Fruit fly (Drosophila melanogaster) S2 (cell line): ENCODE data around the gene ome.

Experiments used
- CG8478 ChIP-seq: fragments of >200 bp; optimal IDR thresholded peaks from 2 replicates; lab custom pipeline; 2018
- CTCF ChIP-seq, 2 experiments: fragments of >200 bp; optimal IDR thresholded peaks; 2 replicates each; lab custom pipeline; 2018

DNA sequence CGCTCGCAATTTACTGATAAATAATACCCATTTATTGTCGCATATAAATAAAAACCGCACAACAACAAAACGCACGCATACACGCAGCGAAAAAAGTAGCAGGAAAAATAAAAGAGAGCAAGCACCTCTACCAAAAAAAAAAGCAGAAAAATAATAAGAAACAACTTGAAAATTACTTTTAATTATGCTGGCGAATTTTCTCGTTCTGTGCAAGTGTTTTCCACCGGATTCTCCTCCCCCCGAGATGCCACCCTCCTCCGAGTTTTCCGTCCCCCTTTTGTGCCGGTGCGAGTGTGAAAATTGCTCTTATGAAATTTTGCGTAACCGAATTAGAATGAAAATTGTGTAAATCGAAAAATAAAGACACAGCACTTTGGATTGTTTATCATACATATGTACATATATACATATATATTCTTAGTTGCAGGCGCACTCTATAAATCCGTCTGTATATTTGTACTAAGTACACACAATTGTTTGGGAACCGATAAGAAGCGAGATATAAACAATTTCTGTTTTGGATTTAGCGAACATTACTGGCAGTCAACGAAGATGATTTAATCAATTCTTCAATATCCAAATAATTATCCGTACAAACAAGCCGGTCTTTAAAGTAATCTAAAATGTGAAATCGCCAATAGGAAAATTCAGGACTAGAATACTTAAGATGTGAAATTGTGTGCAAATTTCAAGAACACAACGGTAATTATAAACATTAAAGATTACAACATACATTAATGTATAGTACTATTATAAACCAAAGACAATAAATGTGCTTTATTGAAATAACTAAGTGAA is 118.4 kb downstream of the ome start:
- TF ChIP-seq CG8478 (lab: Kevin White, UChicago) (no peak), CTCF (optimal IDR thresholded peaks at IDR 0.05; lab: Kevin White, UChicago) (no peak)
